Worm (Caenorhabditis elegans): ENCODE results near the gene rpc-1.

rpc-1 gene

ce11 chrIV:7154356-7154755 is 11.2 kb downstream of the rpc-1 start, which contains the start of gene C34D4.2:
C34D4.2 (plus strand) TSS chrIV:7154656.
- TF ChIP-seq snpc-4 (tag; optimal IDR thresholded peaks at IDR 0.05), result no peak
- TF ChIP-seq eor-1 (tag; optimal IDR thresholded peaks at IDR 0.05), result no peak
- no peak for TF ChIP-seq fkh-2 (tag; optimal IDR thresholded peaks at IDR 0.05)

- TF ChIP-seq nhr-237 (tag; optimal IDR thresholded peaks at IDR 0.05) (no peak), nhr-28 (tag; optimal IDR thresholded peaks at IDR 0.05) (no peak), ceh-82 (tag; optimal IDR thresholded peaks at IDR 0.05) (no peak), ceh-9 (tag; optimal IDR thresholded peaks at IDR 0.05) (no peak)
Observed at ce11 chrIV:7153362-7153761, 12.2 kb downstream of the rpc-1 start, which contains the start of gene C34D4.3. C34D4.3 (plus strand) TSS chrIV:7153662.

ce11 chrIV:7152409-7152808 is 13.1 kb downstream of the rpc-1 start, which contains the start of gene col-113:
col-113 (minus strand) TSS chrIV:7152509.
- TF ChIP-seq ceh-9 (tag; optimal IDR thresholded peaks at IDR 0.05) (no peak), ZK546.5 (tag; optimal IDR thresholded peaks at IDR 0.05) (no peak), nhr-28 (tag; optimal IDR thresholded peaks at IDR 0.05) (no peak), egl-5 (tag; optimal IDR thresholded peaks at IDR 0.05) (no peak), ztf-4 (tag; optimal IDR thresholded peaks at IDR 0.05) (no peak), aly-2 (tag; optimal IDR thresholded peaks at IDR 0.05) (no peak), ceh-28 (tag; optimal IDR thresholded peaks at IDR 0.05) (no peak), pqm-1 (tag; optimal IDR thresholded peaks at IDR 0.05) (no peak), elt-2 (tag; optimal IDR thresholded peaks at IDR 0.05) (no peak), nhr-12 (tag; optimal IDR thresholded peaks at IDR 0.05) (no peak)

ce11 chrIV:7149020-7149601 is 16.4 kb downstream of the rpc-1 start, which contains the start of gene C34D4.4:
C34D4.4 (plus strand) TSS chrIV:7149361.
- TF ChIP-seq ZK546.5 (tag; optimal IDR thresholded peaks at IDR 0.05) (no peak), nhr-77 (tag; optimal IDR thresholded peaks at IDR 0.05) (no peak), pqm-1 (tag; optimal IDR thresholded peaks at IDR 0.05) (no peak), tbx-2 (tag; optimal IDR thresholded peaks at IDR 0.05) (no peak), mml-1 (tag; optimal IDR thresholded peaks at IDR 0.05) (no peak), mdl-1 (tag; optimal IDR thresholded peaks at IDR 0.05) (no peak), R02D3.7 (tag; optimal IDR thresholded peaks at IDR 0.05) (no peak), hmg-11 (tag; optimal IDR thresholded peaks at IDR 0.05) (peak; percentile 23), eor-1 (tag; optimal IDR thresholded peaks at IDR 0.05) (no peak), lsy-12 (tag; optimal IDR thresholded peaks at IDR 0.05) (no peak), pha-4 (tag; optimal IDR thresholded peaks at IDR 0.05) (no peak), daf-12 (tag; optimal IDR thresholded peaks at IDR 0.05) (no peak), nfya-1 (tag; optimal IDR thresholded peaks at IDR 0.05; ENCODE audit: insufficient read depth) (peak; percentile 75), aly-2 (tag; optimal IDR thresholded peaks at IDR 0.05) (no peak), ztf-4 (tag; optimal IDR thresholded peaks at IDR 0.05) (no peak), elt-3 (tag; optimal IDR thresholded peaks at IDR 0.05) (no peak), ztf-11 (tag; optimal IDR thresholded peaks at IDR 0.05) (no peak), egl-27 (tag; optimal IDR thresholded peaks at IDR 0.05) (no peak), egl-5 (tag; optimal IDR thresholded peaks at IDR 0.05) (no peak), nhr-28 (tag; optimal IDR thresholded peaks at IDR 0.05) (no peak), nhr-25 (tag; optimal IDR thresholded peaks at IDR 0.05) (peak; percentile 16), ceh-82 (tag; optimal IDR thresholded peaks at IDR 0.05) (no peak), nhr-11 (tag; optimal IDR thresholded peaks at IDR 0.05) (no peak), fkh-2 (tag; optimal IDR thresholded peaks at IDR 0.05) (no peak), lin-15B (tag; optimal IDR thresholded peaks at IDR 0.05) (peak; percentile 48), ceh-9 (tag; optimal IDR thresholded peaks at IDR 0.05) (no peak), unc-39 (tag; optimal IDR thresholded peaks at IDR 0.05) (no peak), sea-2 (GFP tag; optimal IDR thresholded peaks at IDR 0.05) (no peak), nhr-67 (tag; optimal IDR thresholded peaks at IDR 0.05) (no peak), zag-1 (tag; optimal IDR thresholded peaks at IDR 0.05) (no peak), snpc-4 (tag; optimal IDR thresholded peaks at IDR 0.05) (peak; percentile 28), lin-39 (tag; optimal IDR thresholded peaks at IDR 0.05) (peak; percentile 14), ama-1 (optimal IDR thresholded peaks at IDR 0.05) (peak; percentile 16), ceh-16 (tag; optimal IDR thresholded peaks at IDR 0.05) (no peak), fkh-10 (GFP tag; optimal IDR thresholded peaks at IDR 0.05) (no peak), skn-1 (tag; optimal IDR thresholded peaks at IDR 0.05) (no peak), elt-2 (tag; optimal IDR thresholded peaks at IDR 0.05) (no peak), nhr-12 (tag; optimal IDR thresholded peaks at IDR 0.05) (no peak), nhr-237 (tag; optimal IDR thresholded peaks at IDR 0.05) (no peak), nhr-76 (tag; optimal IDR thresholded peaks at IDR 0.05) (no peak), jun-1 (tag; optimal IDR thresholded peaks at IDR 0.05) (no peak), unc-62 (GFP tag; optimal IDR thresholded peaks at IDR 0.05) (no peak), nhr-23 (tag; optimal IDR thresholded peaks at IDR 0.05) (no peak), elt-1 (tag; optimal IDR thresholded peaks at IDR 0.05) (no peak), fos-1 (tag; optimal IDR thresholded peaks at IDR 0.05) (no peak)
